Worm (Caenorhabditis elegans) whole organism, L4 larva: ENCODE data around the gene lin-7.
"Not testable (repeated sequence)": the region's sequence is repeated elsewhere in the genome, so short reads cannot be mapped to it uniquely, and the experiment has no call there.

Source experiments
- F26F4.8 ChIP-seq: fragments of 200-800 bp; sonication (Bioruptor generic); conservative IDR thresholded peaks from 2 replicates; pipeline ENCODE4 v1.3.6; 2022; ENCODE audit warnings: missing genetic modification characterization, missing compliant biosample characterization
- F44E2.7 ChIP-seq: fragments of 200-800 bp; sonication (Bioruptor generic); IDR thresholded peaks from 2 replicates; pipeline ENCODE4 v2.1.2; 2022; ENCODE audit warnings: missing genetic modification characterization, missing compliant biosample characterization
- R02D3.7 ChIP-seq: fragments of 150-350 bp; sonication (generic microtip); optimal IDR thresholded peaks from 3 replicates; lab custom pipeline; 2014; ENCODE audit warnings: missing biosample characterization, missing genetic modification characterization
- Y105C5A.15 ChIP-seq: fragments of 200-800 bp; sonication (Bioruptor generic); IDR thresholded peaks from 2 replicates; pipeline ENCODE4 v1.3.6; 2022; ENCODE audit warnings: missing genetic modification characterization, missing compliant biosample characterization
- Y48G9A.11 ChIP-seq: fragments of 200-800 bp; sonication (Bioruptor generic); IDR thresholded peaks from 2 replicates; pipeline ENCODE4 v1.3.6; 2022; ENCODE audit warnings: missing genetic modification reagents, missing genetic modification characterization, missing compliant biosample characterization
- Y75B8A.6 ChIP-seq: fragments of 200-800 bp; sonication (Bioruptor generic); IDR thresholded peaks from 2 replicates; pipeline ENCODE4 v1.3.6; 2022; ENCODE audit warnings: missing genetic modification reagents, missing genetic modification characterization, missing compliant biosample characterization
- ZK546.5 ChIP-seq, 2 experiments: sonication (generic microtip); optimal IDR thresholded peaks; 2 replicates each; lab custom pipeline; 2017; ENCODE audit warnings: missing biosample characterization in 2 of 2, missing genetic modification characterization in 2 of 2
- aha-1 ChIP-seq: fragments of 150-350 bp; peaks from one replicate; lab custom pipeline; 2014; ENCODE audit warnings: missing biosample characterization, missing genetic modification characterization
- ama-1 ChIP-seq: fragments of 150-350 bp; optimal IDR thresholded peaks from 2 replicates; lab custom pipeline; 2014; ENCODE audit warnings: inconsistent platforms, mixed read lengths
- arid-1 ChIP-seq: fragments of 200-800 bp; sonication (Bioruptor generic); conservative IDR thresholded peaks from 2 replicates; pipeline ENCODE4 v1.3.6; 2022; ENCODE audit warnings: missing genetic modification reagents, missing genetic modification characterization, missing compliant biosample characterization
- ceh-20 ChIP-seq: fragments of 200-800 bp; sonication (Bioruptor generic); IDR thresholded peaks from 2 replicates; pipeline ENCODE4 v1.3.6; 2022; ENCODE audit warnings: missing genetic modification reagents, missing genetic modification characterization, missing compliant biosample characterization
- ceh-28 ChIP-seq: fragments of 150-350 bp; optimal IDR thresholded peaks from 2 replicates; lab custom pipeline; 2014; ENCODE audit warnings: missing biosample characterization, missing genetic modification reagents, missing genetic modification characterization
- ceh-44 ChIP-seq: fragments of 200-800 bp; sonication (Bioruptor generic); IDR thresholded peaks from 2 replicates; pipeline ENCODE4 v1.3.6; 2022; ENCODE audit warnings: missing genetic modification reagents, missing genetic modification characterization, missing compliant biosample characterization
- ceh-62 ChIP-seq: sonication (generic microtip); optimal IDR thresholded peaks from 2 replicates; lab custom pipeline; 2017; ENCODE audit warnings: missing biosample characterization, missing genetic modification characterization
- dve-1 ChIP-seq: sonication (generic microtip); optimal IDR thresholded peaks from 2 replicates; lab custom pipeline; 2017; ENCODE audit warnings: antibody characterized with exemption, mild to moderate bottlenecking, missing genetic modification characterization, missing compliant biosample characterization; ENCODE audit not compliant: insufficient read depth
- egl-27 ChIP-seq: sonication (generic microtip); optimal IDR thresholded peaks from 3 replicates; lab custom pipeline; 2017; ENCODE audit warnings: missing biosample characterization, missing genetic modification reagents, missing genetic modification characterization
- fkh-10 ChIP-seq: fragments of 150-350 bp; optimal IDR thresholded peaks from 2 replicates; lab custom pipeline; 2014; ENCODE audit warnings: missing biosample characterization, missing genetic modification reagents, missing genetic modification characterization
- hmg-1.1 ChIP-seq: fragments of 200-800 bp; sonication (Bioruptor generic); IDR thresholded peaks from 2 replicates; pipeline ENCODE4 v1.3.6; 2022; ENCODE audit warnings: missing genetic modification reagents, missing genetic modification characterization, missing compliant biosample characterization
- lin-1 ChIP-seq: fragments of 200-800 bp; sonication (Bioruptor generic); IDR thresholded peaks from 2 replicates; pipeline ENCODE4 v1.3.6; 2022; ENCODE audit warnings: missing genetic modification reagents, missing genetic modification characterization, missing compliant biosample characterization
- lin-15B ChIP-seq: fragments of 150-350 bp; sonication (generic microtip); optimal IDR thresholded peaks from 3 replicates; lab custom pipeline; 2014; ENCODE audit warnings: missing biosample characterization, missing genetic modification characterization
- lin-38 ChIP-seq: fragments of 200-800 bp; sonication (Bioruptor generic); IDR thresholded peaks from 2 replicates; pipeline ENCODE4 v1.3.6; 2022; ENCODE audit warnings: missing genetic modification reagents, missing genetic modification characterization, missing compliant biosample characterization
- lir-3 ChIP-seq: sonication (generic microtip); optimal IDR thresholded peaks from 2 replicates; lab custom pipeline; 2016; ENCODE audit warnings: mild to moderate bottlenecking, missing genetic modification characterization, missing compliant biosample characterization
- madf-5 ChIP-seq, 2 experiments: fragments of 200-800 bp; sonication (Bioruptor generic); IDR thresholded peaks; 2 replicates each; pipeline ENCODE4 v1.3.6; 2022; ENCODE audit warnings: missing compliant biosample characterization in 2 of 2, missing genetic modification characterization in 2 of 2
- mdl-1 ChIP-seq, 2 experiments: fragments of 150-350 bp in 1 of 2; sonication (generic microtip) in 1 of 2; optimal IDR thresholded peaks; 2 replicates each; lab custom pipeline; 2014 to 2017; ENCODE audit warnings: missing biosample characterization in 2 of 2, missing genetic modification characterization in 2 of 2
- mdt-29 ChIP-seq: fragments of 200-800 bp; sonication (Bioruptor generic); IDR thresholded peaks from 2 replicates; pipeline ENCODE4 v1.3.6; 2022; ENCODE audit warnings: missing genetic modification reagents, missing genetic modification characterization, missing compliant biosample characterization
- mes-2 ChIP-seq: sonication (generic microtip); optimal IDR thresholded peaks from 2 replicates; lab custom pipeline; 2016; ENCODE audit warnings: missing genotype, mild to moderate bottlenecking, missing genetic modification characterization, missing compliant biosample characterization; ENCODE audit not compliant: poor library complexity, severe bottlenecking
- mxl-3 ChIP-seq: fragments of 200-800 bp; sonication (Bioruptor generic); optimal IDR thresholded peaks from 2 replicates; lab custom pipeline; 2018; ENCODE audit warnings: mild to moderate bottlenecking, missing genetic modification characterization, missing compliant biosample characterization
- nhr-25 ChIP-seq: sonication (generic microtip); optimal IDR thresholded peaks from 2 replicates; lab custom pipeline; 2017; ENCODE audit warnings: missing genetic modification characterization, mild to moderate bottlenecking, missing compliant biosample characterization, antibody characterized with exemption, moderate library complexity, borderline replicate concordance; ENCODE audit not compliant: insufficient read depth
- nhr-76 ChIP-seq: fragments of 150-350 bp; optimal IDR thresholded peaks from 2 replicates; lab custom pipeline; 2014; ENCODE audit warnings: missing biosample characterization, missing genetic modification characterization
- saeg-2 ChIP-seq: fragments of 200-800 bp; sonication (Bioruptor generic); IDR thresholded peaks from 2 replicates; pipeline ENCODE4 v1.3.6; 2022; ENCODE audit warnings: missing genetic modification reagents, missing genetic modification characterization, missing compliant biosample characterization
- set-16 ChIP-seq: fragments of 200-800 bp; sonication (Bioruptor generic); IDR thresholded peaks from 2 replicates; pipeline ENCODE4 v1.3.6; 2022; ENCODE audit warnings: missing genetic modification reagents, missing genetic modification characterization, missing compliant biosample characterization
- unc-62 ChIP-seq, 3 experiments: fragments of 150-350 bp in 1 of 3; sonication (generic microtip); optimal IDR thresholded peaks in 2 of 3; peaks in 1 of 3; 1 replicate in 1 of 3; 2 replicates in 2 of 3; lab custom pipeline; 2014 to 2017; ENCODE audit warnings: missing biosample characterization in 3 of 3, missing genetic modification characterization in 3 of 3, missing genetic modification reagents in 3 of 3, missing genotype in 1 of 3
- zag-1 ChIP-seq: fragments of 150-350 bp; optimal IDR thresholded peaks from 2 replicates; lab custom pipeline; 2014; ENCODE audit warnings: missing biosample characterization, missing genetic modification characterization
- ztf-11 ChIP-seq: fragments of 150-350 bp; optimal IDR thresholded peaks from 2 replicates; lab custom pipeline; 2014; ENCODE audit warnings: missing biosample characterization, missing genetic modification characterization

Gene lin-7

DNA sequence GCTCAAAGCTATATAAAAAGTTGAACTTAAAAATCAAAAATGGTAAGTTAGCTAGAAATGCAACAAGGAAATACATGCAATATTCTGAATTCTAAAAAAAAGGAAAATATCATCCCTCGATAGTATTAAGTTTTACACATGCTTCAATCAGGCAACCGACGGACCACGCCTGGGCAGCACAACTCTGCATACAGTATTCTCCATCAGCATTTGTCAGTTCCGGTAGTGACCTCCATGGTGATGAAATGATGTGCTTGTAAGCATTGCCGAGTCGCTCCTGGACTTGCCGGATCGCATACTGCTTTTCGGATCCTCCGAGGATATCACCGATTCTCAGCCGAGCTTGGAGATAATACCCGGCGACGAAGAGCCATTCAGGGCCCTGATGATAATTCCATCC lies 1.6 kb upstream of the lin-7 start (continued):
- peak; percentile 27 for TF ChIP-seq aha-1 (tag; lab: Kevin White, UChicago)
- TF ChIP-seq ceh-20: no peak
- no peak for TF ChIP-seq Y105C5A.15 (GFP tag; lab: Robert Waterston, UW)
- no peak for TF ChIP-seq fkh-10
- no peak for TF ChIP-seq lin-1
- TF ChIP-seq nhr-25: no peak
- TF ChIP-seq saeg-2: no peak
- no peak for TF ChIP-seq F26F4.8 (GFP tag; lab: Robert Waterston, UW)
- TF ChIP-seq lin-15B (tag; lab: Kevin White, UChicago): no peak
- TF ChIP-seq ceh-44: no peak
- TF ChIP-seq R02D3.7 (tag; lab: Kevin White, UChicago): no peak
- TF ChIP-seq zag-1 (tag; lab: Kevin White, UChicago): no peak
- TF ChIP-seq F44E2.7 (GFP tag; lab: Robert Waterston, UW): no peak
- no peak for TF ChIP-seq mdl-1 (tag; optimal IDR thresholded peaks at IDR 0.05; lab: Kevin White, UChicago)
- peak; percentile 19 for TF ChIP-seq ama-1 (lab: Kevin White, UChicago)
- TF ChIP-seq hmg-1.1: no peak
- no peak for TF ChIP-seq dve-1 (tag; lab: Kevin White, UChicago)
- no peak for TF ChIP-seq nhr-76 (tag; lab: Kevin White, UChicago)
- no peak for TF ChIP-seq ceh-62 (tag; lab: Kevin White, UChicago)
- TF ChIP-seq egl-27: no peak
- TF ChIP-seq mxl-3 (GFP tag; lab: Kevin White, UChicago): no peak
- no peak for TF ChIP-seq ztf-11 (tag; lab: Kevin White, UChicago)
- TF ChIP-seq, all 104 proteins: peak for 21

DNA sequence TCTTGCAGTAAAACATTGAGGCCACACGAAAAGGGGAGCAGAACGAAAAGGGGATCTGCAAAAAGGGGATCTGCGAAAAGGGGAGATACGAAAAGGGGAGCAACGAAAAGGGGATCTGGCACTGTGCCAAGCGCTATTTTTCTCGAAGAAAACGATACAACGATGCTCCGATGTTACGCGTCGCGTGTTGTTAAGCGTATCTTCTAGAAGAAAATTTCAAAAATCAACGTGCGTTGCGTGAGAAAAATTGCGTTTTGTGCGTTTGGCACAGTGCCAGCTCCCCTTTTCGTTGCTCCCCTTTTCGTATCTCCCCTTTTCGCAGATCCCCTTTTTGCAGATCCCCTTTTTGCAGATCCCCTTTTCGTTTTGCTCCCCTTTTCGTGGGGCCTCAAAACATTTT lies 3.0 kb downstream of the lin-7 start, which contains the start of gene Y54G11A.9:
TSS of gene Y54G11A.9 (minus strand) at position 196 of the 400 bp plus-strand sequence.
- peak in 1 of 2 experiments; percentile 56 for TF ChIP-seq unc-62 (GFP tag; optimal IDR thresholded peaks at IDR 0.05 in 1 of 2; lab: Kevin White, UChicago)
- TF ChIP-seq unc-62 (tag; optimal IDR thresholded peaks at IDR 0.05; lab: Kevin White, UChicago): not testable (repeated sequence)

DNA sequence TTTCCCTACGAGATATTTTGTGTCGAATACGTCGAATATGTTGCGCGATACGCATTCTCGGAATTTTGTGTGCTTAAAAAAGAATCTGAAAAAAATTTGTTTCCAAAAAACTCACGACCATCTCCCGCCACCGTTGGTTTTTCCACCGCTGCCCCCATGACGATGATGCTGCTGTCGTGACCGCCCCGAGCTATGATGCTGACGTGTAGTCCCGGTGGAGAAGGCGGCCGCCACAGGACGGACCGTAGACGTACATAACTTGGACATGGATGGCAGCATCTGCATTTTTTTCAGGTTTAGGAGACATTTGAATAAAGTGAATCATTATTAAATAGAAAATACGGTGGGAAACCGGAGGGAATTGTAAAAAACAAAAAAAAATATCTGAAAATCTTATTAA lies 5.0 kb downstream of the lin-7 start, which contains the start of gene ddl-3:
TSS of gene ddl-3 (minus strand) at position 289 of the 400 bp plus-strand sequence.
- TF ChIP-seq set-16 (GFP tag; lab: Robert Waterston, UW) (peak; percentile 31; the same call in 1 of the 2 replicates), Y48G9A.11 (GFP tag; lab: Robert Waterston, UW) (0 out of 2 replicates have a peak, but pooled peaks have one; percentile 55)

DNA sequence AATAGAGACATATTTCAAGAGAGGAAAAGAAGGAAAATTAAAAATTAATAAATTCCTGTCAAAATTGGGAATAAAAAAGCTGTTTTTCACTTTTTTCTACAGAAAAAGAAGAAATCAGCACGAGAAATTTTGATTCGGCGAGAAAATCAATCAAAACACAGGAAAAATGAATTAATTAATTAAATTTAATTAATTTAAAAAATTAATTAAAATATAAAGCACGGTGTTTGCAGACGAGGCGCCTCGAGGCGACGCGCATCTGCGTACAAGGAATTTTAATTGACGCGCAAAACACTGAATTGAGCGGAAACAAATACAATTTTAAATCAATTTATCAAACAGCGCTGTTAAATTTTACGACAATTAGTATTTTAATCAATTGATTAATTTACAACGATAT lies 28.0 kb downstream of the lin-7 start:
- TF ChIP-seq nhr-25: no peak
- peak; percentile 39; the same call in 1 of the 2 replicates for TF ChIP-seq lin-38 (GFP tag; lab: Robert Waterston, UW)
- peak; percentile 27 for TF ChIP-seq mes-2
- no peak for TF ChIP-seq egl-27
- TF ChIP-seq dve-1 (tag; lab: Kevin White, UChicago): no peak
- TF ChIP-seq arid-1 (GFP tag; lab: Robert Waterston, UW): no peak
- TF ChIP-seq ZK546.5 (tag; optimal IDR thresholded peaks at IDR 0.05; lab: Kevin White, UChicago): no peak
- TF ChIP-seq lir-3 (tag; lab: Kevin White, UChicago): no peak
- no peak for TF ChIP-seq ceh-28 (tag; lab: Kevin White, UChicago)
- no peak for TF ChIP-seq Y75B8A.6 (GFP tag; lab: Robert Waterston, UW)
- TF ChIP-seq mdt-29 (GFP tag; lab: Robert Waterston, UW): no peak

DNA sequence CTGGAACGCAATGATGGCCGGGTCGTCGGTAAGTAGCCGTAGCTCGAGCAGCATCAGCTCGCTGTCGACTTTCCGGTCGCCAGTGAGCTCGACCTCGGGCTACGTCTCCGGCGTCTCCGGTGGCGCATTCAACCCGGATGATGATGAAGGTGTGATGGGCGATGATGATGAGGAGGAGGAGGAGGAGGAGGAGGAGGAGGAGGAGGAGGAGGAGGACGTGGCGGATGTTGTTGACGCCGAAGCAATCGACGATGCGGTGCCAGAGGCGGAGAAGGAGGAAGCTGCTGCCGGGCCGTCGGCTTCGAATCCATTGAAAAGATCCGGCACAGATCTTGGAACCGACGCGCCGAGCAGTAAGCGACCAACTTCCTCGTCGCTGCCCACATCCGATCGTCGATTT lies 30.0 kb downstream of the lin-7 start:
- TF ChIP-seq set-16 (GFP tag; lab: Robert Waterston, UW) (peak; percentile 95), madf-5 (GFP tag; IDR thresholded peaks at IDR 0.05; lab: Robert Waterston, UW) (0 out of 4 replicates have a peak, but pooled peaks of 1 of the 2 experiments have one; percentile 12), nhr-76 (tag; lab: Kevin White, UChicago) (no peak), aha-1 (tag; lab: Kevin White, UChicago) (peak; percentile 4)
- TF ChIP-seq, all 104 proteins: peak for 3
